Fruit fly (Drosophila melanogaster): Measurements from ENCODE around the gene CG14073.
A peak's percentile ranks its signal among the peaks of the same experiment; 100 is the strongest.

Gene CG14073

DNA sequence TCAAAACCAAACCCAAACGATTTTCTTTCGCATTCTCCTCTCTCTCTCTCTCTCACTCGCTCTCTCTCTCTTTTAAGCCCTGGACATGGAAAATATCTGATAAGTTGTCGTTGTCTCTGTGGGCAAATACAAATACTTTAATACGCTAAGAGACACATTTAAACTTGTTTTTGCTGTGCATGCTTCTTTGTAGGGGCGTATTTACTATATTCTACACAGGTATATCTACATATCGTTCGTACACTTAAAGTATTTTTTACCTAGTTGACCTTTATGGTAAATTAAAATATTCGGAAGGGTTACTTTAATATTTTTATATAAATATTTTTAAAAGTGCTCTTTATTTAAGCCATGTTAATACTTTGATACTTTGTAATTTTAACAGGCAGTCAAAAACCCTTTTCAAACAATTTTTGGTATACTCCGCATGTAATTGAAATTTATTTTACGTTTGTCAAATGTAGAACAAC lies 25.8 kb upstream of the CG14073 start (continued):
- TF ChIP-seq cwo (GFP tag; optimal IDR thresholded peaks at IDR 0.05) (no peak), fru (optimal IDR thresholded peaks at IDR 0.05) (no peak), az2 (GFP tag; optimal IDR thresholded peaks at IDR 0.05) (no peak), gfzf (GFP tag; optimal IDR thresholded peaks at IDR 0.05) (no peak), CG11504 (tag; optimal IDR thresholded peaks at IDR 0.05) (peak; percentile 14), exex (tag; optimal IDR thresholded peaks at IDR 0.05) (peak; percentile 12), CG2129 (GFP tag; IDR thresholded peaks at IDR 0.05; ENCODE audit: partially characterized antibody) (no peak), CG7987 (GFP tag; optimal IDR thresholded peaks at IDR 0.05) (no peak), kah (GFP tag; optimal IDR thresholded peaks at IDR 0.05) (peak; percentile 22), CG2120 (GFP tag; optimal IDR thresholded peaks at IDR 0.05) (no peak), CG10543 (GFP tag; optimal IDR thresholded peaks at IDR 0.05) (no peak), caup (GFP tag; optimal IDR thresholded peaks at IDR 0.05; ENCODE audit: severe bottlenecking) (no peak), nmo (GFP tag; optimal IDR thresholded peaks at IDR 0.05) (no peak), crp (GFP tag; optimal IDR thresholded peaks at IDR 0.05) (no peak), Mrtf (GFP tag; IDR thresholded peaks at IDR 0.05) (no peak), CG3838 (GFP tag; optimal IDR thresholded peaks at IDR 0.05) (no peak), dati (GFP tag; IDR thresholded peaks at IDR 0.05) (no peak), insv (GFP tag; optimal IDR thresholded peaks at IDR 0.05) (no peak), CG6254 (GFP tag; optimal IDR thresholded peaks at IDR 0.05) (no peak), dmrt99B (tag; optimal IDR thresholded peaks at IDR 0.05) (peak; percentile 24), CG16813 (GFP tag; IDR thresholded peaks at IDR 0.05; ENCODE audit: partially characterized antibody) (no peak), CG6683 (GFP tag; optimal IDR thresholded peaks at IDR 0.05) (no peak), ttk (GFP tag; IDR thresholded peaks at IDR 0.05) (no peak), dm (GFP tag; optimal IDR thresholded peaks at IDR 0.05) (no peak), CG2875 (GFP tag; optimal IDR thresholded peaks at IDR 0.05) (no peak), HLHmδ (GFP tag; optimal IDR thresholded peaks at IDR 0.05) (no peak), CG6854 (GFP tag; optimal IDR thresholded peaks at IDR 0.05) (no peak), CG1792 (GFP tag; optimal IDR thresholded peaks at IDR 0.05) (no peak), HmgD (GFP tag; optimal IDR thresholded peaks at IDR 0.05) (no peak), kni (GFP tag; optimal IDR thresholded peaks at IDR 0.05) (no peak), Bgb (GFP tag; IDR thresholded peaks at IDR 0.05; ENCODE audit: partially characterized antibody) (peak; percentile 9; the same call in 1 of the 2 replicates), CG15269 (tag; optimal IDR thresholded peaks at IDR 0.05) (peak; percentile 13), Scr (GFP tag; IDR thresholded peaks at IDR 0.05; ENCODE audit: partially characterized antibody) (peak; percentile 36; the same call in 1 of the 2 replicates), bsh (GFP tag; optimal IDR thresholded peaks at IDR 0.05) (no peak), Dp (GFP tag; optimal IDR thresholded peaks at IDR 0.05) (no peak), CG1603 (tag; optimal IDR thresholded peaks at IDR 0.05) (no peak), wdn (GFP tag; IDR thresholded peaks at IDR 0.05) (no peak), row (GFP tag; IDR thresholded peaks at IDR 0.05) (peak; percentile 30; the same call in 1 of the 3 replicates), fd96Cb (tag; optimal IDR thresholded peaks at IDR 0.05) (no peak), chn (GFP tag; optimal IDR thresholded peaks at IDR 0.05) (no peak), en (GFP tag; optimal IDR thresholded peaks at IDR 0.05) (no peak), CG4328 (GFP tag; optimal IDR thresholded peaks at IDR 0.05) (no peak), CG18599 (GFP tag; optimal IDR thresholded peaks at IDR 0.05) (peak; percentile 14), H2.0 (GFP tag; IDR thresholded peaks at IDR 0.05) (no peak), prd (optimal IDR thresholded peaks at IDR 0.05) (no peak), prd (GFP tag; IDR thresholded peaks at IDR 0.05) (no peak), grn (GFP tag; optimal IDR thresholded peaks at IDR 0.05) (peak; percentile 2), tx (GFP tag; optimal IDR thresholded peaks at IDR 0.05) (no peak), Dfd (GFP tag; optimal IDR thresholded peaks at IDR 0.05) (no peak), nerfin-2 (GFP tag; IDR thresholded peaks at IDR 0.05; ENCODE audit: partially characterized antibody) (no peak)

All from whole organism, embryonic.